Worm (Caenorhabditis elegans): ENCODE results near the gene C49H3.16.

ce11 chrIV:7957504-7957903, 37.3 kb downstream of the C49H3.16 start, which contains the start of gene frpr-10:
- TF ChIP-seq nhr-23 (tag; optimal IDR thresholded peaks at IDR 0.05) = no peak
- TF ChIP-seq nhr-6 (tag; optimal IDR thresholded peaks at IDR 0.05) = no peak
- no peak for TF ChIP-seq nhr-237 (tag; optimal IDR thresholded peaks at IDR 0.05)
- no peak for TF ChIP-seq peb-1 (tag; optimal IDR thresholded peaks at IDR 0.05)
- no peak for TF ChIP-seq nhr-77 (tag; optimal IDR thresholded peaks at IDR 0.05)
- no peak for TF ChIP-seq ztf-4 (tag; optimal IDR thresholded peaks at IDR 0.05)
- no peak for TF ChIP-seq skn-1 (tag; optimal IDR thresholded peaks at IDR 0.05)
- TF ChIP-seq aly-2 (tag; optimal IDR thresholded peaks at IDR 0.05) = no peak
- TF ChIP-seq ceh-82 (tag; optimal IDR thresholded peaks at IDR 0.05) = no peak
- no peak for TF ChIP-seq ztf-11 (tag; optimal IDR thresholded peaks at IDR 0.05)
- TF ChIP-seq lsy-2 (tag; optimal IDR thresholded peaks at IDR 0.05) = no peak
- TF ChIP-seq ZK546.5 (tag; optimal IDR thresholded peaks at IDR 0.05) = no peak
- TF ChIP-seq elt-1 (tag; optimal IDR thresholded peaks at IDR 0.05) = no peak
- TF ChIP-seq nhr-11 (tag; optimal IDR thresholded peaks at IDR 0.05) = no peak
